Fruit fly (Drosophila melanogaster) whole organism, wandering third instar larva: ENCODE measurements around the gene CG42833.

Experiments used
- Dfd ChIP-seq: fragments of >200 bp; optimal IDR thresholded peaks from 2 replicates; lab custom pipeline; 2017; ENCODE audit warnings: missing biosample characterization, missing genetic modification characterization
- HLH106 ChIP-seq: fragments of 200-800 bp; optimal IDR thresholded peaks from 3 replicates; lab custom pipeline; 2019; ENCODE audit warnings: missing biosample characterization, mild to moderate bottlenecking, missing genetic modification characterization, moderate library complexity
- Hnf4 ChIP-seq: fragments of 200-800 bp; sonication (Bioruptor generic); optimal IDR thresholded peaks from 2 replicates; lab custom pipeline; 2016; ENCODE audit warnings: missing biosample characterization, mild to moderate bottlenecking, missing genetic modification characterization
- Sp1 ChIP-seq: fragments of 200-800 bp; sonication (Bioruptor generic); optimal IDR thresholded peaks from 3 replicates; lab custom pipeline; 2019; ENCODE audit warnings: missing biosample characterization, mild to moderate bottlenecking, missing genetic modification characterization, moderate library complexity
- br ChIP-seq: fragments of 200-800 bp; sonication (Bioruptor generic); optimal IDR thresholded peaks from 2 replicates; lab custom pipeline; 2016; ENCODE audit warnings: missing biosample characterization, missing genetic modification characterization
- fru ChIP-seq: fragments of 200-800 bp; sonication (Bioruptor generic); optimal IDR thresholded peaks from 3 replicates; lab custom pipeline; 2016; ENCODE audit warnings: missing biosample characterization, mild to moderate bottlenecking, missing genetic modification characterization
- jim ChIP-seq: fragments of 175-275, 200-325 bp; sonication (Bioruptor generic); optimal IDR thresholded peaks from 2 replicates; lab custom pipeline; 2016; ENCODE audit warnings: missing biosample characterization, mild to moderate bottlenecking, missing genetic modification characterization
- psq ChIP-seq: fragments of 200-800 bp; sonication (Bioruptor generic); optimal IDR thresholded peaks from 3 replicates; lab custom pipeline; 2017; ENCODE audit warnings: missing biosample characterization, mild to moderate bottlenecking, missing genetic modification characterization, moderate library complexity
- tai ChIP-seq: sonication (Bioruptor generic); optimal IDR thresholded peaks from 2 replicates; lab custom pipeline; 2016; ENCODE audit warnings: missing biosample characterization, missing genetic modification characterization

dm6 chr3L:20230178-20230775, 30.4 kb downstream of the CG42833 start:
- no peak for TF ChIP-seq Sp1 (GFP tag; lab: Kevin White, UChicago)
- TF ChIP-seq fru (GFP tag; lab: Kevin White, UChicago) = no peak
- TF ChIP-seq psq (GFP tag; lab: Kevin White, UChicago) = no peak
- no peak for TF ChIP-seq tai (GFP tag; lab: Kevin White, UChicago)
- no peak for TF ChIP-seq Dfd
- no peak for TF ChIP-seq br (GFP tag; lab: Kevin White, UChicago)
- no peak for TF ChIP-seq Hnf4 (GFP tag; lab: Kevin White, UChicago)
- no peak for TF ChIP-seq jim (GFP tag; lab: Kevin White, UChicago)
- TF ChIP-seq HLH106 (tag; lab: Kevin White, UChicago) = no peak
